Worm (Caenorhabditis elegans) whole organism, L3 larva: ENCODE measurements around the gene F21C10.3.

ENCODE experiments used
- ZK546.5 ChIP-seq: sonication (generic microtip); optimal IDR thresholded peaks from 2 replicates; lab custom pipeline; 2017; ENCODE audit warnings: missing biosample characterization, missing genetic modification characterization
- ceh-16 ChIP-seq: sonication (generic microtip); optimal IDR thresholded peaks from 2 replicates; lab custom pipeline; 2017; ENCODE audit warnings: missing biosample characterization, missing genetic modification characterization
- egl-27 ChIP-seq: sonication (generic microtip); optimal IDR thresholded peaks from 4 replicates; lab custom pipeline; 2017; ENCODE audit warnings: missing biosample characterization, missing genetic modification reagents, missing genetic modification characterization
- elt-2 ChIP-seq: sonication (generic microtip); optimal IDR thresholded peaks from 2 replicates; lab custom pipeline; 2016; ENCODE audit warnings: missing genetic modification reagents, mild to moderate bottlenecking, missing genetic modification characterization, missing compliant biosample characterization
- elt-3 ChIP-seq, 3 experiments: fragments of 150-350 bp in 1 of 3; sonication (generic microtip) in 2 of 3; optimal IDR thresholded peaks; 2 replicates in 2 of 3; 4 replicates in 1 of 3; lab custom pipeline; 2014 to 2017; ENCODE audit warnings: missing biosample characterization in 3 of 3, missing genetic modification characterization in 3 of 3
- fkh-10 ChIP-seq: sonication (generic microtip); optimal IDR thresholded peaks from 2 replicates; lab custom pipeline; 2017; ENCODE audit warnings: missing biosample characterization, missing genetic modification reagents, missing genetic modification characterization
- nhr-23 ChIP-seq: fragments of 150-350 bp; optimal IDR thresholded peaks from 2 replicates; lab custom pipeline; 2014; ENCODE audit warnings: missing biosample characterization, missing genetic modification reagents, missing genetic modification characterization
- nhr-25 ChIP-seq: sonication (generic microtip); optimal IDR thresholded peaks from 2 replicates; lab custom pipeline; 2017; ENCODE audit warnings: missing biosample characterization, missing genetic modification characterization
- nhr-77 ChIP-seq: fragments of 150-350 bp; optimal IDR thresholded peaks from 2 replicates; lab custom pipeline; 2014; ENCODE audit warnings: missing biosample characterization, missing genetic modification characterization
- unc-62 ChIP-seq: fragments of 150-350 bp; sonication (generic microtip); optimal IDR thresholded peaks from 4 replicates; lab custom pipeline; 2014; ENCODE audit warnings: missing biosample characterization, missing genetic modification reagents, missing genetic modification characterization

DNA sequence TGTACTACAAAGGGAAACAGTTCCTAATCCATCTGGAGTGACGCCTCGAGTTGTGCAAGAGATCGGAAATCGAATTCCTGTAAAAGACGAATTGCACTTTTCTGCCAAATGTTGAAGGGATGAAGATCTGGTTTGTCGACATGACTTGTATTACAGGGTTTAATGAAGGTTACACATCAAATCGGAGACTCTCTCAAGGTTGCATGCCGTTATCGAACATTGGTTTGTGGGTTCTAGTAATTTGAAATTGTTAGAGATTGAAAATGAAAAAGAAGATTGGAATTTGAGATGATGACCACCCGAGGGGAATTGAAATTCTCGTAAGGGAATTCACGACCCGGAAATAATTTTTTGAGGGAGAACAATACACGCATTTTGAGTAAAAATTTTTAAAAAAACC, 38.4 kb downstream of the F21C10.3 start:
- TF ChIP-seq elt-3 (tag; optimal IDR thresholded peaks at IDR 0.05; lab: Kevin White, UChicago) = no peak
- peak; percentile 76 for TF ChIP-seq nhr-25 (tag; lab: Kevin White, UChicago)
- no peak for TF ChIP-seq ZK546.5 (tag; lab: Kevin White, UChicago)
- TF ChIP-seq elt-2 (tag; lab: Kevin White, UChicago) = no peak
- no peak for TF ChIP-seq nhr-77 (tag; lab: Kevin White, UChicago)
- TF ChIP-seq unc-62 (GFP tag; lab: Kevin White, UChicago) = no peak
- TF ChIP-seq ceh-16 (tag; lab: Kevin White, UChicago) = no peak
- no peak for TF ChIP-seq fkh-10 (GFP tag; lab: Kevin White, UChicago)
- TF ChIP-seq egl-27 (tag; lab: Kevin White, UChicago) = no peak
- TF ChIP-seq nhr-23 (tag; lab: Kevin White, UChicago) = peak; percentile 23
